Fruit fly (Drosophila melanogaster): ENCODE data around the gene pkm.
A peak's percentile ranks its signal among the peaks of the same experiment; 100 is the strongest.

The pkm gene

dm6 chrX:11559728-11560724, 23.9 kb downstream of the pkm start (continued):
- no peak for TF ChIP-seq Gsc (GFP tag; IDR thresholded peaks at IDR 0.05)
- peak; percentile 67 for TF ChIP-seq CG2875 (GFP tag; optimal IDR thresholded peaks at IDR 0.05)
- peak; percentile 83 for TF ChIP-seq CG8388 (GFP tag; optimal IDR thresholded peaks at IDR 0.05)
- peak; percentile 86 for TF ChIP-seq D19A (tag; optimal IDR thresholded peaks at IDR 0.05)
- TF ChIP-seq Jarid2 (GFP tag; optimal IDR thresholded peaks at IDR 0.05), result peak; percentile 58
- peak; percentile 15 for TF ChIP-seq fu2 (GFP tag; optimal IDR thresholded peaks at IDR 0.05)
- TF ChIP-seq Elba2 (GFP tag; optimal IDR thresholded peaks at IDR 0.05), result no peak
- TF ChIP-seq CG8924 (tag; optimal IDR thresholded peaks at IDR 0.05), result peak; percentile 92
- TF ChIP-seq CG33213 (GFP tag; optimal IDR thresholded peaks at IDR 0.05), result no peak
- TF ChIP-seq CG15696 (tag; optimal IDR thresholded peaks at IDR 0.05), result peak; percentile 49
- TF ChIP-seq ham (GFP tag; IDR thresholded peaks at IDR 0.05), result 0 out of 2 replicates have a peak, but pooled peaks have one; percentile 15
- TF ChIP-seq CG10366 (GFP tag; IDR thresholded peaks at IDR 0.05), result peak; percentile 59
- TF ChIP-seq gfzf (GFP tag; optimal IDR thresholded peaks at IDR 0.05), result no peak
- TF ChIP-seq Meics (GFP tag; optimal IDR thresholded peaks at IDR 0.05), result peak; percentile 91
- no peak for TF ChIP-seq CG12769 (tag; optimal IDR thresholded peaks at IDR 0.05)
- TF ChIP-seq Stat92E (GFP tag; optimal IDR thresholded peaks at IDR 0.05), result no peak
- TF ChIP-seq jing (GFP tag; optimal IDR thresholded peaks at IDR 0.05), result peak; percentile 66
- no peak for TF ChIP-seq sr (GFP tag; IDR thresholded peaks at IDR 0.05)
- TF ChIP-seq wor (GFP tag; IDR thresholded peaks at IDR 0.05), result peak; percentile 69
- TF ChIP-seq CG2202 (tag; optimal IDR thresholded peaks at IDR 0.05), result peak; percentile 25
- no peak for TF ChIP-seq repo (GFP tag; optimal IDR thresholded peaks at IDR 0.05)
- TF ChIP-seq CG1529 (GFP tag; optimal IDR thresholded peaks at IDR 0.05), result peak; percentile 73
- no peak for TF ChIP-seq CG14965 (GFP tag; optimal IDR thresholded peaks at IDR 0.05; ENCODE audit: borderline replicate concordance)
- peak; percentile 79 for TF ChIP-seq sqz (GFP tag; optimal IDR thresholded peaks at IDR 0.05)
- peak; percentile 85 for TF ChIP-seq caup (GFP tag; optimal IDR thresholded peaks at IDR 0.05; ENCODE audit: severe bottlenecking)
- peak; percentile 2 for TF ChIP-seq CG15073 (GFP tag; optimal IDR thresholded peaks at IDR 0.05)
- TF ChIP-seq jigr1 (GFP tag; IDR thresholded peaks at IDR 0.05), result 0 out of 3 replicates have a peak, but pooled peaks have one; percentile 35
- TF ChIP-seq exex (tag; optimal IDR thresholded peaks at IDR 0.05), result peak; percentile 57
- peak; percentile 62; the same call in 1 of the 2 replicates for TF ChIP-seq vvl (GFP tag; IDR thresholded peaks at IDR 0.05)
- TF ChIP-seq sens (GFP tag), result peak; percentile 91
- no peak for TF ChIP-seq prd (optimal IDR thresholded peaks at IDR 0.05)
- peak; percentile 64; the same call in 2 of the 3 replicates for TF ChIP-seq prd (GFP tag; IDR thresholded peaks at IDR 0.05)
- TF ChIP-seq hkb (optimal IDR thresholded peaks at IDR 0.05), result no peak
- peak; percentile 55 for TF ChIP-seq hkb (GFP tag; IDR thresholded peaks at IDR 0.05)
- no peak for TF ChIP-seq sc (optimal IDR thresholded peaks at IDR 0.05)
- peak; percentile 69 for TF ChIP-seq sc (GFP tag; optimal IDR thresholded peaks at IDR 0.05)
- peak; percentile 11; the same call in 1 of the 2 replicates for TF ChIP-seq CG11247 (GFP tag; IDR thresholded peaks at IDR 0.05)
- peak; percentile 93 for TF ChIP-seq gem (tag; optimal IDR thresholded peaks at IDR 0.05)
- peak; percentile 76 for TF ChIP-seq CG15514 (GFP tag; optimal IDR thresholded peaks at IDR 0.05)
- no peak for TF ChIP-seq CG17802 (tag; optimal IDR thresholded peaks at IDR 0.05)
- no peak for TF ChIP-seq lbe (GFP tag; optimal IDR thresholded peaks at IDR 0.05)
- TF ChIP-seq CG9817 (tag; optimal IDR thresholded peaks at IDR 0.05), result peak; percentile 83
- no peak for TF ChIP-seq B-H1 (GFP tag; IDR thresholded peaks at IDR 0.05)
- no peak for TF ChIP-seq pum (GFP tag; optimal IDR thresholded peaks at IDR 0.05)
- TF ChIP-seq Rx (GFP tag; IDR thresholded peaks at IDR 0.05), result no peak
- 0 out of 2 replicates have a peak, but pooled peaks have one; percentile 12 for TF ChIP-seq Poxn (GFP tag; IDR thresholded peaks at IDR 0.05)
- peak; percentile 90 for TF ChIP-seq Sox102F (GFP tag; optimal IDR thresholded peaks at IDR 0.05)
- peak; percentile 8 for TF ChIP-seq Camta (GFP tag; optimal IDR thresholded peaks at IDR 0.05)
